Fruit fly (Drosophila melanogaster): ENCODE measurements around the gene CG13712.

The CG13712 gene

DNA sequence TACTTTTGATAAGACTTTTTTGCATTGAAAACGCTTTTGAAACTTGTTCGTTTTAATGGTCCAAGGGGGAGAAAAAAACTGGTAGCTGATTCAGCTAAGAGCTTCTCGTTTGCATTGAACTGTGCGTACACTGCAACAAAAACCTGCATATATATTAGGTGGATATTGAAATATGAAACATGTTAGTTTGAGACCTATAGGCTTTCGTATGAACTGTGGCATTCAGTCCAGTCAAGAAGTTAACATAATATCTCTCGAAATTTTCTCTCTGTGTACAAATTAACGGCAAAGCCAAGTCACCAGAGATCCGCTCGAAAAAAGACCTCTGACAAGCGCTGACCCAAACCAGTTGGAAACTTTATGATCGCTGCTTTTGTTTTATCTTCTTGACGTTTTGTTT is 11.7 kb downstream of the CG13712 start (continued):
- TF ChIP-seq Aef1 (GFP tag; IDR thresholded peaks at IDR 0.05) (peak; percentile 86), schlank (tag; optimal IDR thresholded peaks at IDR 0.05) (peak; percentile 4), CG1024 (GFP tag; IDR thresholded peaks at IDR 0.05) (peak; percentile 82), Hr78 (GFP tag; optimal IDR thresholded peaks at IDR 0.05) (peak in 1 of 2 experiments; percentile 43), trem (tag; optimal IDR thresholded peaks at IDR 0.05) (peak; percentile 52), eve (GFP tag; optimal IDR thresholded peaks at IDR 0.05) (peak in 1 of 2 experiments; percentile 91), CG16863 (GFP tag; optimal IDR thresholded peaks at IDR 0.05) (peak; percentile 80), H2.0 (GFP tag; IDR thresholded peaks at IDR 0.05) (peak; percentile 90), CrebB (tag; optimal IDR thresholded peaks at IDR 0.05) (peak; percentile 79), CG6854 (GFP tag; optimal IDR thresholded peaks at IDR 0.05) (peak; percentile 65), CG14441 (GFP tag; IDR thresholded peaks at IDR 0.05) (peak; percentile 88), CG8359 (GFP tag; optimal IDR thresholded peaks at IDR 0.05; ENCODE audit: borderline replicate concordance) (peak; percentile 61), D19A (tag; optimal IDR thresholded peaks at IDR 0.05) (peak; percentile 72), B-H2 (GFP tag; optimal IDR thresholded peaks at IDR 0.05) (no peak), HmgZ (tag; optimal IDR thresholded peaks at IDR 0.05) (peak; percentile 76), CG10462 (GFP tag; optimal IDR thresholded peaks at IDR 0.05) (peak; percentile 67), CG16815 (GFP tag; optimal IDR thresholded peaks at IDR 0.05) (peak; percentile 54), CG13424 (tag; optimal IDR thresholded peaks at IDR 0.05) (peak; percentile 88), peb (GFP tag; IDR thresholded peaks at IDR 0.05) (peak; percentile 57; the same call in 1 of the 2 replicates), CG15479 (GFP tag; optimal IDR thresholded peaks at IDR 0.05) (no peak), MTF-1 (GFP tag; optimal IDR thresholded peaks at IDR 0.05; ENCODE audit: borderline replicate concordance) (peak; percentile 72), fd3F (GFP tag; optimal IDR thresholded peaks at IDR 0.05) (peak; percentile 71), pzg (GFP tag; optimal IDR thresholded peaks at IDR 0.05) (no peak), CG7987 (GFP tag; optimal IDR thresholded peaks at IDR 0.05) (peak; percentile 64), Abd-B (GFP tag; optimal IDR thresholded peaks at IDR 0.05) (peak; percentile 75), CG6654 (GFP tag; optimal IDR thresholded peaks at IDR 0.05) (peak; percentile 61), CG6272 (GFP tag; IDR thresholded peaks at IDR 0.05) (peak; percentile 76), CG10366 (GFP tag; IDR thresholded peaks at IDR 0.05) (peak; percentile 82), CG4707 (GFP tag; optimal IDR thresholded peaks at IDR 0.05) (peak; percentile 69), BtbVII (GFP tag; optimal IDR thresholded peaks at IDR 0.05) (peak; percentile 76), Pdp1 (GFP tag; optimal IDR thresholded peaks at IDR 0.05) (peak; percentile 83 to 85), ftz-f1 (GFP tag; optimal IDR thresholded peaks at IDR 0.05) (no peak), CG2889 (GFP tag; IDR thresholded peaks at IDR 0.05) (peak; percentile 73; the same call in 2 of the 3 replicates), CG1792 (GFP tag; optimal IDR thresholded peaks at IDR 0.05) (peak; percentile 70), zen (tag; optimal IDR thresholded peaks at IDR 0.05) (peak; percentile 53), CG7556 (GFP tag; optimal IDR thresholded peaks at IDR 0.05) (peak; percentile 59), HLHmδ (GFP tag; optimal IDR thresholded peaks at IDR 0.05) (no peak), bcd (GFP tag; optimal IDR thresholded peaks at IDR 0.05) (peak; percentile 80), zfh2 (GFP tag; optimal IDR thresholded peaks at IDR 0.05) (peak; percentile 79), CG14050 (GFP tag; IDR thresholded peaks at IDR 0.05) (peak; percentile 81), bigmax (GFP tag; optimal IDR thresholded peaks at IDR 0.05) (no peak), CG11696 (GFP tag; IDR thresholded peaks at IDR 0.05) (peak; percentile 74), Fer3 (tag; optimal IDR thresholded peaks at IDR 0.05) (peak; percentile 87), gsb-n (tag; optimal IDR thresholded peaks at IDR 0.05) (peak; percentile 56), CG1647 (GFP tag; optimal IDR thresholded peaks at IDR 0.05) (peak; percentile 80), prd (optimal IDR thresholded peaks at IDR 0.05) (no peak), prd (GFP tag; IDR thresholded peaks at IDR 0.05) (peak; percentile 88), CG11247 (GFP tag; IDR thresholded peaks at IDR 0.05) (peak; percentile 73), pita (GFP tag; optimal IDR thresholded peaks at IDR 0.05) (no peak), Lpt (GFP tag; optimal IDR thresholded peaks at IDR 0.05) (no peak), CG7357 (GFP tag; IDR thresholded peaks at IDR 0.05) (peak; percentile 76)

Measured in whole organism, embryonic.